Worm (Caenorhabditis elegans): ENCODE measurements around the gene atg-13.

atg-13 gene

DNA sequence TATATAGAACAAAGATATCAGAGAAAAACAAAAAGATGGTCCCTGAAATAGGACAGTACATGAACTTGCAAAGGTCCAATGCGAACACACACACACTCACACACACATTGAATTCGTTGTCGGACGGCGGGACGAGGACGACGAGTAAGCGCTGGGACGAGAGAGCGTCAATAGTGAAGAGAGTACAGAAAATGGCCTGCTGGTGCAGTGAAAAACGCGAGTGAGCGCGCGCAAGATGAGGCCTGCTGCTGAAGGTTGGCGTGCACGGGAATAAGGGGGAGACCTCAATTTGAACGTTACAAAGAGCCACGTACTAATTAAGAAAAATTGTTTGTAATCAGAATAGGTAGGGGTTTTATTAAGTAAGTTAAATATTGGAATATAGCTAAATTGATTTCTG lies 31.0 kb downstream of the atg-13 start:
- TF ChIP-seq T22C8.4 (GFP tag; IDR thresholded peaks at IDR 0.05) (no peak), klf-2 (GFP tag; conservative IDR thresholded peaks at IDR 0.05) (0 out of 2 replicates have a peak, but pooled peaks have one; percentile 11)

ce11 chrIII:8125234-8125633 lies 32.8 kb downstream of the atg-13 start:
- TF ChIP-seq cog-1 (tag; optimal IDR thresholded peaks at IDR 0.05) (peak; percentile 23), ztf-29 (GFP tag; IDR thresholded peaks at IDR 0.05) (peak; percentile 55; the same call in 1 of the 2 replicates), klf-2 (GFP tag; conservative IDR thresholded peaks at IDR 0.05) (no peak)

DNA sequence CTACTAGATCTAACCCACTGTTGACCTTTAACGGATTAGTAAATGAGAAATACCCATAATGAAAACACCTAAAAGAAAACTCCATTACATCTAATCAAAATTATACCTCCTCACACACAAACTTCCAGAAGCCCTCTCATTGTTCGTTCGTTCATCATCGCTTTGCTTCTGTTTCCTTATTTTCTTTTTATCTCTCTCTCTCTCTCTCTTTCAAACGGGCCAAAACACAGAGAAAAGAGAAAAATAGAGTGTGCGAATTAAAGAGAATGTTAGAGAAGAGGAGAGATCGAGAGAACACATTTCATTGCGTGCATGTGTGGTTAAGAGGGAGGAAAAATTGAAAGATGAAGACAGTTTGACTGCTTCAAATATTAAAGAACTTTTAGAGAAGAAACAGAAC lies 33.7 kb downstream of the atg-13 start:
- TF ChIP-seq cog-1 (tag; optimal IDR thresholded peaks at IDR 0.05) = peak; percentile 21
- no peak for TF ChIP-seq ref-1 (GFP tag; conservative IDR thresholded peaks at IDR 0.05)

ce11 chrIII:8121923-8122322 lies 36.1 kb downstream of the atg-13 start:
- TF ChIP-seq T22C8.4 (GFP tag; IDR thresholded peaks at IDR 0.05) = no peak
- TF ChIP-seq ref-1 (GFP tag; conservative IDR thresholded peaks at IDR 0.05) = no peak
- TF ChIP-seq flt-1 (GFP tag; IDR thresholded peaks at IDR 0.05) = no peak
- no peak for TF ChIP-seq med-1 (GFP tag; optimal IDR thresholded peaks at IDR 0.05; ENCODE audit: insufficient read depth)
- TF ChIP-seq cog-1 (tag; optimal IDR thresholded peaks at IDR 0.05) = no peak
- TF ChIP-seq tab-1 (GFP tag; IDR thresholded peaks at IDR 0.05) = no peak
- TF ChIP-seq ztf-23 (GFP tag; IDR thresholded peaks at IDR 0.05) = no peak
- TF ChIP-seq klf-2 (GFP tag; conservative IDR thresholded peaks at IDR 0.05) = no peak
- no peak for TF ChIP-seq ztf-29 (GFP tag; IDR thresholded peaks at IDR 0.05)

ce11 chrIII:8121132-8121531 lies 36.9 kb downstream of the atg-13 start, which contains the start of gene gei-8:
Gene gei-8, minus strand, starts transcription at chrIII:8121232.
- TF ChIP-seq flt-1 (GFP tag; IDR thresholded peaks at IDR 0.05) (no peak), ztf-29 (GFP tag; IDR thresholded peaks at IDR 0.05) (no peak), ztf-23 (GFP tag; IDR thresholded peaks at IDR 0.05) (no peak), cog-1 (tag; optimal IDR thresholded peaks at IDR 0.05) (no peak), T22C8.4 (GFP tag; IDR thresholded peaks at IDR 0.05) (no peak), klf-2 (GFP tag; conservative IDR thresholded peaks at IDR 0.05) (no peak), tab-1 (GFP tag; IDR thresholded peaks at IDR 0.05) (no peak), med-1 (GFP tag; optimal IDR thresholded peaks at IDR 0.05; ENCODE audit: insufficient read depth) (no peak), ref-1 (GFP tag; conservative IDR thresholded peaks at IDR 0.05) (no peak)

ce11 chrIII:8117155-8117554 lies 40.8 kb downstream of the atg-13 start:
- no peak for TF ChIP-seq flt-1 (GFP tag; IDR thresholded peaks at IDR 0.05)
- TF ChIP-seq T22C8.4 (GFP tag; IDR thresholded peaks at IDR 0.05) = no peak
- no peak for TF ChIP-seq tab-1 (GFP tag; IDR thresholded peaks at IDR 0.05)
- TF ChIP-seq med-1 (GFP tag; optimal IDR thresholded peaks at IDR 0.05; ENCODE audit: insufficient read depth) = no peak
- no peak for TF ChIP-seq ztf-23 (GFP tag; IDR thresholded peaks at IDR 0.05)
- no peak for TF ChIP-seq klf-2 (GFP tag; conservative IDR thresholded peaks at IDR 0.05)
- no peak for TF ChIP-seq ztf-29 (GFP tag; IDR thresholded peaks at IDR 0.05)
- no peak for TF ChIP-seq ref-1 (GFP tag; conservative IDR thresholded peaks at IDR 0.05)
- TF ChIP-seq cog-1 (tag; optimal IDR thresholded peaks at IDR 0.05) = no peak

ce11 chrIII:8115877-8116276 lies 42.1 kb downstream of the atg-13 start:
- TF ChIP-seq klf-2 (GFP tag; conservative IDR thresholded peaks at IDR 0.05) (no peak), med-1 (GFP tag; optimal IDR thresholded peaks at IDR 0.05; ENCODE audit: insufficient read depth) (no peak), ref-1 (GFP tag; conservative IDR thresholded peaks at IDR 0.05) (no peak), ztf-23 (GFP tag; IDR thresholded peaks at IDR 0.05) (no peak), cog-1 (tag; optimal IDR thresholded peaks at IDR 0.05) (no peak), tab-1 (GFP tag; IDR thresholded peaks at IDR 0.05) (no peak), ztf-29 (GFP tag; IDR thresholded peaks at IDR 0.05) (no peak), T22C8.4 (GFP tag; IDR thresholded peaks at IDR 0.05) (no peak), flt-1 (GFP tag; IDR thresholded peaks at IDR 0.05) (no peak)

DNA sequence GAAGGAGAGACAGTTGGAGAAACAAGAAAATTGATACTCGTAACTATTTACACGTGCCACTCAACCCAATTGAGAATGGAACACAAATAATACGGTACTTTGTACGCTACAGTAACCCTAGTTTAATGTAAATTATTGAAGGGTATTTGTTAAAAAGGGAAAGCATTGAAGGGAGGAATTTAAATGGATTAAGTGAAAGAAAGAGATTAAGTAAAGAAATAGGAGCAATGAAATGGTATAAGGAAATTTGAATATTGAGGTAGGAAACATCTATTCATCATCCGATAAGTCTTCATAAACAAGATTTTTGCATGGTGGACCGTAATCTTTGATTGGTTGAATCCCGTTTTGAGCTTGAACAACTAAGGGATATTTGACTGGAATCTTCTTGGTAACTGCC lies 46.6 kb downstream of the atg-13 start:
- no peak for TF ChIP-seq cog-1 (tag; optimal IDR thresholded peaks at IDR 0.05)

DNA sequence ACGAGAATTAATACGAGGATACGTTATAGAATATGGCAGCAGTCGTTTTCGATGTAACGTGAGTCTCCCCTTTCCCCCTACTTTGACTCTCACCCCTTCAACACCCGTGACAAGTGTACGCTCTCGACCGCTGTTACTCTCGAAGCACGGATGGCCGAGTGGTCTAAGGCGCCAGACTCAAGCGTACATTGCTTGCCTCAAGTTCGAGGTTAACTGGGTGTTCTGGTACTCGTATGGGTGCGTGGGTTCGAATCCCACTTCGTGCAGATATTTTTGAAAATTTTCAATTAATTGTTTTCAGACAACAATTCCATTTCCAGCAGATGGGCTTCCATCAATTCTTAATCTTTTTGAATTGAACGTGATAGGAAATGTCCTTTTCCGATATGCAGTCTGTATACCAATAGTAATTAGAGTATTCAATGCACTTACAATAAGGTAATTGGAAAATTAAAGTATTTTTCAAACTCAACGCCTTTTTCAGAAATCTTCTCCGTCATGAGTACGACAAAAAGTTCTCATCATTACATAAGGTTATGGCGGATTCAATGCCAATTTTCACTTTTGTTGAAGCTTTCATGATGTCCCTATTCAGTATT lies 48.4 kb downstream of the atg-13 start:
- TF ChIP-seq cog-1 (tag; optimal IDR thresholded peaks at IDR 0.05) = peak; percentile 86
- peak; percentile 91 for TF ChIP-seq ztf-23 (GFP tag; IDR thresholded peaks at IDR 0.05)
- TF ChIP-seq klf-2 (GFP tag; conservative IDR thresholded peaks at IDR 0.05) = peak; percentile 75; the same call in 1 of the 2 replicates
- TF ChIP-seq med-1 (GFP tag; optimal IDR thresholded peaks at IDR 0.05; ENCODE audit: insufficient read depth) = peak; percentile 44
- TF ChIP-seq tab-1 (GFP tag; IDR thresholded peaks at IDR 0.05) = peak; percentile 89
- peak; percentile 83 for TF ChIP-seq ref-1 (GFP tag; conservative IDR thresholded peaks at IDR 0.05)
- TF ChIP-seq T22C8.4 (GFP tag; IDR thresholded peaks at IDR 0.05) = peak; percentile 83
- TF ChIP-seq ztf-29 (GFP tag; IDR thresholded peaks at IDR 0.05) = peak; percentile 77
- peak; percentile 94 for TF ChIP-seq flt-1 (GFP tag; IDR thresholded peaks at IDR 0.05)

DNA sequence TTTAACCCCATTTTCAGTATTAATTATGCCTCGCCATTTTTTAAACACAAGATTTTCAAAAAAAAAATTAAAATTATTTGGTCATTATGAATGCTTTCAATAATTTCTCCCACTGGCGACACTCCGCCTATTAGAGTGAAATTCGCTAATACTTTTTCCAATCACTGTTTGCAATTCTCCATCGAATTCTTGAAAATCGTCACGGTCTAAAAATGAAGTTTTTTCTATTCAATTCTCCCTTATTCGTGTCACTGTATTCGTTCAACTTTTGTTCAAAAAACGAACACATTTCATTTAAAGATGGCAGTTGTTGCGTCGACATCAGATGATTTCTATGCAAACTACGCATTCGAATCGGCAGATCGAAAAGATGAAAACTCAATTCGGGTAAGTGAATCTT lies 49.5 kb downstream of the atg-13 start, which contains the start of gene C14B9.3:
TSS of gene C14B9.3 (plus strand) at position 301 of the 400 bp plus-strand sequence.
- TF ChIP-seq klf-2 (GFP tag; conservative IDR thresholded peaks at IDR 0.05) (no peak), tab-1 (GFP tag; IDR thresholded peaks at IDR 0.05) (no peak), cog-1 (tag; optimal IDR thresholded peaks at IDR 0.05) (no peak), ref-1 (GFP tag; conservative IDR thresholded peaks at IDR 0.05) (no peak), med-1 (GFP tag; optimal IDR thresholded peaks at IDR 0.05; ENCODE audit: insufficient read depth) (no peak), flt-1 (GFP tag; IDR thresholded peaks at IDR 0.05) (no peak), ztf-23 (GFP tag; IDR thresholded peaks at IDR 0.05) (no peak), ztf-29 (GFP tag; IDR thresholded peaks at IDR 0.05) (no peak), T22C8.4 (GFP tag; IDR thresholded peaks at IDR 0.05) (no peak)

DNA sequence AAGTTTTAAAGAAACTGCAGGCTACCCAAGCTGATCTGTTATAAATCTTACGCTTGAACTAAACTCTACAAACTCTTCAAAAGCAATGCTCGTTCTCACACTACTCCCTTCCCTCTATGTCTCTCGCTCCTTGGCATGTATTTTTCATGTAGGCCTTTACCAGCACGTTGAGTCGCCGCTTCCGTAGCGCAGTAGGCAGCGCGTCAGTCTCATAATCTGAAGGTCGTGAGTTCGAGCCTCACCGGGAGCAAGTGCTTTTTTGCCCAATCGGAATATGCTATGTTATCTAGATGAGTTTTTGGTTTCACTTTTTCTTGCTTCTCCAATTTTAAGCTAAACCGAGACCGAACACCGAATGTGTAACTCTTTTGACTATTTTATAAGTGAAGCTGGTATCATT lies 51.5 kb downstream of the atg-13 start:
- peak; percentile 92 for TF ChIP-seq flt-1 (GFP tag; IDR thresholded peaks at IDR 0.05)
- peak; percentile 73 for TF ChIP-seq ref-1 (GFP tag; conservative IDR thresholded peaks at IDR 0.05)
- TF ChIP-seq ztf-23 (GFP tag; IDR thresholded peaks at IDR 0.05) = peak; percentile 89
- TF ChIP-seq T22C8.4 (GFP tag; IDR thresholded peaks at IDR 0.05) = peak; percentile 83
- peak; percentile 86 for TF ChIP-seq ztf-29 (GFP tag; IDR thresholded peaks at IDR 0.05)
- TF ChIP-seq med-1 (GFP tag; optimal IDR thresholded peaks at IDR 0.05; ENCODE audit: insufficient read depth) = peak; percentile 37
- TF ChIP-seq tab-1 (GFP tag; IDR thresholded peaks at IDR 0.05) = peak; percentile 89
- TF ChIP-seq klf-2 (GFP tag; conservative IDR thresholded peaks at IDR 0.05) = peak; percentile 78
- TF ChIP-seq cog-1 (tag; optimal IDR thresholded peaks at IDR 0.05) = peak; percentile 45
